Worm (Caenorhabditis elegans) whole organism, young adult: ENCODE results near the gene K02D3.1.

Source experiments
- Y95B8A.8 ChIP-seq: fragments of 200-800 bp; sonication (Bioruptor generic); IDR thresholded peaks from 2 replicates; pipeline ENCODE4 v1.3.6; 2022; ENCODE audit warnings: missing genetic modification reagents, missing genetic modification characterization, missing compliant biosample characterization
- let-526 ChIP-seq: fragments of 200-800 bp; sonication (Bioruptor generic); IDR thresholded peaks from 2 replicates; pipeline ENCODE4 v1.3.6; 2022; ENCODE audit warnings: missing genetic modification reagents, missing genetic modification characterization, missing compliant biosample characterization
- sea-2 ChIP-seq: fragments of 200-800 bp; sonication (Bioruptor generic); IDR thresholded peaks from 2 replicates; pipeline ENCODE4 v1.3.6; 2022; ENCODE audit warnings: missing genetic modification characterization, missing compliant biosample characterization
- snpc-3.4 ChIP-seq: sonication (generic microtip); optimal IDR thresholded peaks from 2 replicates; lab custom pipeline; 2017; ENCODE audit warnings: missing genetic modification characterization, mild to moderate bottlenecking, missing compliant biosample characterization, antibody characterized with exemption, moderate library complexity, missing genotype, missing genetic modification reagents
- unc-62 ChIP-seq: fragments of 150-350 bp; optimal IDR thresholded peaks from 2 replicates; lab custom pipeline; 2014; ENCODE audit warnings: missing biosample characterization, missing genetic modification reagents, missing genetic modification characterization

ce11 chrX:13700642-13701233 is 6.0 kb upstream of the K02D3.1 start:
- TF ChIP-seq sea-2 (GFP tag; lab: Robert Waterston, UW) = 0 out of 2 replicates have a peak, but pooled peaks have one; percentile 51
- TF ChIP-seq unc-62 = peak; percentile 50
- TF ChIP-seq let-526 = peak; percentile 92
- peak; percentile 23 for TF ChIP-seq snpc-3.4 (tag; lab: Kevin White, UChicago)
- TF ChIP-seq Y95B8A.8 = peak; percentile 73; the same call in 1 of the 2 replicates
